Worm (Caenorhabditis elegans): ENCODE data around the gene B0285.6.

Gene B0285.6

DNA sequence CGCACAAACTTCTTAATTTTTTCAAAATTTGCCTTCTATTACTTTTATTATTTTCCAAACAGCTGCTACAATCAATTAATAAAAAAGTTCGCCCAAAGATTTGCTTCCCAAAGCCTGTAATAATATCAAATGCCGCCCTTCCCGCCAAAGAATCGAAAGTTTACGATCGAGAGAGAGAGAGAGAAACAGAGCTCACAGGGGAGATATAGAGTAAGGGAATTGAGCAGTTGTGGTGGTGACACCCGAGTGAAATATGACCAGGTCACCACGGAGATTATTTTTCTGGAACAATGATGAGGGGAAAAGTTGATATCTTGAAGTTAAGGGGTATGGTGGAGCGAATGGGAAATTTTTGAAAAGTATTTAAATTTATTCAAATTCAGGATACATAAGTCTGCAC is 10.0 kb downstream of the B0285.6 start:
- TF ChIP-seq snpc-4 (tag; optimal IDR thresholded peaks at IDR 0.05) (no peak), sea-2 (GFP tag; optimal IDR thresholded peaks at IDR 0.05) (no peak), fos-1 (tag; optimal IDR thresholded peaks at IDR 0.05) (no peak), egl-27 (tag; optimal IDR thresholded peaks at IDR 0.05) (no peak), mml-1 (tag; optimal IDR thresholded peaks at IDR 0.05) (no peak), ZK546.5 (tag; optimal IDR thresholded peaks at IDR 0.05) (no peak), pqm-1 (tag; optimal IDR thresholded peaks at IDR 0.05) (no peak), nhr-28 (tag; optimal IDR thresholded peaks at IDR 0.05) (no peak), daf-12 (tag; optimal IDR thresholded peaks at IDR 0.05) (no peak), ceh-82 (tag; optimal IDR thresholded peaks at IDR 0.05) (no peak), nhr-25 (tag; optimal IDR thresholded peaks at IDR 0.05) (no peak), ama-1 (optimal IDR thresholded peaks at IDR 0.05) (no peak), unc-39 (tag; optimal IDR thresholded peaks at IDR 0.05) (no peak), nhr-23 (tag; optimal IDR thresholded peaks at IDR 0.05) (no peak), ceh-16 (tag; optimal IDR thresholded peaks at IDR 0.05) (no peak), unc-62 (GFP tag; optimal IDR thresholded peaks at IDR 0.05) (no peak), nfya-1 (tag; optimal IDR thresholded peaks at IDR 0.05; ENCODE audit: insufficient read depth) (no peak), ztf-4 (tag; optimal IDR thresholded peaks at IDR 0.05) (no peak)

ce11 chrIII:4362332-4362731 is 12.4 kb downstream of the B0285.6 start:
- no peak for TF ChIP-seq nhr-23 (tag; optimal IDR thresholded peaks at IDR 0.05)
- peak; percentile 31 for TF ChIP-seq nfya-1 (tag; optimal IDR thresholded peaks at IDR 0.05; ENCODE audit: insufficient read depth)
- peak; percentile 24 for TF ChIP-seq elt-2 (tag; optimal IDR thresholded peaks at IDR 0.05)
- no peak for TF ChIP-seq nhr-76 (tag; optimal IDR thresholded peaks at IDR 0.05)
- no peak for TF ChIP-seq nhr-43 (tag; optimal IDR thresholded peaks at IDR 0.05; ENCODE audit: poor library complexity, severe bottlenecking)
- peak; percentile 10 for TF ChIP-seq nhr-25 (tag; optimal IDR thresholded peaks at IDR 0.05)

ce11 chrIII:4364974-4365373 is 15.1 kb downstream of the B0285.6 start, which contains the start of gene ckb-1:
TSS of gene ckb-1 (plus strand) at chrIII:4365274.
- TF ChIP-seq mml-1 (tag; optimal IDR thresholded peaks at IDR 0.05) (no peak), eor-1 (tag; optimal IDR thresholded peaks at IDR 0.05) (no peak), hmg-11 (tag; optimal IDR thresholded peaks at IDR 0.05) (peak; percentile 7), pha-4 (tag; optimal IDR thresholded peaks at IDR 0.05) (peak; percentile 10), nhr-67 (tag; optimal IDR thresholded peaks at IDR 0.05) (no peak), elt-1 (tag; optimal IDR thresholded peaks at IDR 0.05) (no peak), snpc-4 (tag; optimal IDR thresholded peaks at IDR 0.05) (no peak), ceh-16 (tag; optimal IDR thresholded peaks at IDR 0.05) (no peak)

ce11 chrIII:4367649-4368048 is 17.8 kb downstream of the B0285.6 start, which contains the start of gene ckb-2:
TSS of gene ckb-2 (plus strand) at chrIII:4367949.
- no peak for TF ChIP-seq fos-1 (tag; optimal IDR thresholded peaks at IDR 0.05)
- no peak for TF ChIP-seq snpc-4 (tag; optimal IDR thresholded peaks at IDR 0.05)
- no peak for TF ChIP-seq nhr-77 (tag; optimal IDR thresholded peaks at IDR 0.05)
- TF ChIP-seq ceh-16 (tag; optimal IDR thresholded peaks at IDR 0.05): no peak
- TF ChIP-seq elt-3 (tag; optimal IDR thresholded peaks at IDR 0.05): no peak
- no peak for TF ChIP-seq skn-1 (tag; optimal IDR thresholded peaks at IDR 0.05)
- TF ChIP-seq eor-1 (tag; optimal IDR thresholded peaks at IDR 0.05): no peak
- TF ChIP-seq ztf-11 (tag; optimal IDR thresholded peaks at IDR 0.05): no peak
- no peak for TF ChIP-seq elt-1 (tag; optimal IDR thresholded peaks at IDR 0.05)

DNA sequence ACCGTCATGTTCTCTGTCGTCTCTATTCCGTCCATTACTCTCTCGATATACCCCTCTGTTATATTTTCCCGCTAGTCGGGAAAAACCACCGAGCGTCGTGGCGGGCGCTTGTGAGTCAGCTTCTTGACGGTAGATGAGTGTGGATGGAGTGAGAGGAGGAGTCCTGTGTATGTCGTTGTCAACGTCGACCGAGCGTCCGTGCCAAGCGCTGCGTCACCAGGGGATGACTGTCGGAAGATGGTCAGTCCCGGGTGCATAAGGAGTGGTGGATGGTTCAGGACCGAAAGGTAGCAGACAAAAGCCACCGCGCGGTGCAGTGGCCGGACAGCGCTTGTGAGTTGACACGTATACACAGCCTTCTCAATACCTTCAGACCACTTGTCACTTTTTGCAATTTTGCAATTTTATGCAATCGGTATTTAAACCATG is 19.5 kb downstream of the B0285.6 start:
- peak; percentile 17 for TF ChIP-seq nhr-43 (tag; optimal IDR thresholded peaks at IDR 0.05; ENCODE audit: poor library complexity, severe bottlenecking)
- TF ChIP-seq elt-2 (tag; optimal IDR thresholded peaks at IDR 0.05): peak; percentile 34
- peak; percentile 44 for TF ChIP-seq tbx-2 (tag; optimal IDR thresholded peaks at IDR 0.05)
- TF ChIP-seq ceh-28 (tag; optimal IDR thresholded peaks at IDR 0.05): peak; percentile 23
- TF ChIP-seq hmg-11 (tag; optimal IDR thresholded peaks at IDR 0.05): peak; percentile 83
- peak; percentile 40 for TF ChIP-seq nfya-1 (tag; optimal IDR thresholded peaks at IDR 0.05; ENCODE audit: insufficient read depth)
- peak; percentile 49 for TF ChIP-seq nhr-25 (tag; optimal IDR thresholded peaks at IDR 0.05)

- no peak for TF ChIP-seq daf-12 (tag; optimal IDR thresholded peaks at IDR 0.05)
- no peak for TF ChIP-seq aly-2 (tag; optimal IDR thresholded peaks at IDR 0.05)
- no peak for TF ChIP-seq nhr-12 (tag; optimal IDR thresholded peaks at IDR 0.05)
- no peak for TF ChIP-seq zag-1 (tag; optimal IDR thresholded peaks at IDR 0.05)
- no peak for TF ChIP-seq egl-27 (tag; optimal IDR thresholded peaks at IDR 0.05)
- no peak for TF ChIP-seq fkh-2 (tag; optimal IDR thresholded peaks at IDR 0.05)
- TF ChIP-seq nhr-67 (tag; optimal IDR thresholded peaks at IDR 0.05): no peak
- no peak for TF ChIP-seq fos-1 (tag; optimal IDR thresholded peaks at IDR 0.05)
- TF ChIP-seq R02D3.7 (tag; optimal IDR thresholded peaks at IDR 0.05): no peak
- TF ChIP-seq pqm-1 (tag; optimal IDR thresholded peaks at IDR 0.05): no peak
- TF ChIP-seq ceh-16 (tag; optimal IDR thresholded peaks at IDR 0.05): no peak
These were observed 20.7 kb downstream of the B0285.6 start, which contains the start of gene ckb-3 for ce11 chrIII:4370585-4370984. TSS of gene ckb-3 (plus strand) at chrIII:4370885.
